Fruit fly (Drosophila melanogaster) ovary, adult (tissue): ENCODE data around the gene CG6204.
A peak's percentile ranks its signal among the peaks of the same experiment; 100 is the strongest.

Experiments
- CG17801 ChIP-seq: fragments of 200-800 bp; optimal IDR thresholded peaks from 2 replicates; lab custom pipeline; 2019; ENCODE audit warnings: missing biosample characterization, mild to moderate bottlenecking, missing genetic modification characterization, moderate library complexity; ENCODE audit not compliant: partially characterized antibody

Gene CG6204

dm6 chr3R:24193373-24193879 is at the start of gene CG6204, which contains the start of gene SMC6:
CG6204 (plus strand) TSS chr3R:24193832.
SMC6 (minus strand) TSS chr3R:24193423.
- TF ChIP-seq CG17801 (GFP tag; lab: Kevin White, UChicago) = peak; percentile 93

- no peak for TF ChIP-seq CG17801 (GFP tag; lab: Kevin White, UChicago)
These were observed 49.1 kb upstream of the CG6204 start for dm6 chr3R:24144542-24144941.

dm6 chr3R:24148838-24149237 is 44.8 kb upstream of the CG6204 start, which contains the start of gene Slimp:
Slimp (minus strand) TSS chr3R:24148967.
- peak; percentile 42 for TF ChIP-seq CG17801 (GFP tag; lab: Kevin White, UChicago)

- no peak for TF ChIP-seq CG17801 (GFP tag; lab: Kevin White, UChicago)
These were observed 43.5 kb upstream of the CG6204 start, which contains the start of gene p38c for dm6 chr3R:24150103-24150502. p38c (minus strand) TSS chr3R:24150203.

dm6 chr3R:24151924-24152809 is 41.5 kb upstream of the CG6204 start, which contains the start of the genes p38a and CG6178:
p38a (minus strand) TSS chr3R:24152321.
CG6178 (plus strand) TSS chr3R:24152347.
- TF ChIP-seq CG17801 (GFP tag; lab: Kevin White, UChicago) = peak; percentile 99

- TF ChIP-seq CG17801 (GFP tag; lab: Kevin White, UChicago) = peak; percentile 91
These were observed 32.3 kb upstream of the CG6204 start, which contains the start of the genes Myo95E and TBC1d7 for dm6 chr3R:24161173-24161811. Myo95E (minus strand) TSS chr3R:24161498. TBC1d7 (plus strand) TSS chr3R:24161727.

- TF ChIP-seq CG17801 (GFP tag; lab: Kevin White, UChicago) = no peak
These were observed 30.7 kb upstream of the CG6204 start, which contains the start of gene mRpS24 for dm6 chr3R:24162774-24163555. mRpS24 (minus strand) TSS chr3R:24163545.

dm6 chr3R:24163556-24164022 is 30.0 kb upstream of the CG6204 start, which contains the start of gene Apc2:
Apc2 (plus strand) TSS chr3R:24163966.
- peak; percentile 50 for TF ChIP-seq CG17801 (GFP tag; lab: Kevin White, UChicago)

- peak; percentile 60 for TF ChIP-seq CG17801 (GFP tag; lab: Kevin White, UChicago)
These were observed 24.3 kb upstream of the CG6204 start, which contains the start of gene CG5510 for dm6 chr3R:24169362-24169761. CG5510 (minus strand) TSS chr3R:24169562.

dm6 chr3R:24172379-24172778 is 21.3 kb upstream of the CG6204 start, which contains the start of gene CG13606:
CG13606 (plus strand) TSS chr3R:24172628.
- no peak for TF ChIP-seq CG17801 (GFP tag; lab: Kevin White, UChicago)

- TF ChIP-seq CG17801 (GFP tag; lab: Kevin White, UChicago) = no peak
These were observed 7.4 kb upstream of the CG6204 start, which contains the start of gene mora for dm6 chr3R:24186188-24186587. mora (plus strand) TSS chr3R:24186359.

dm6 chr3R:24188619-24189018 is 5.0 kb upstream of the CG6204 start, which contains the start of gene CG5515:
CG5515 (minus strand) TSS chr3R:24188896.
- TF ChIP-seq CG17801 (GFP tag; lab: Kevin White, UChicago) = peak; percentile 92

- TF ChIP-seq CG17801 (GFP tag; lab: Kevin White, UChicago) = no peak
These were observed 9.1 kb downstream of the CG6204 start for dm6 chr3R:24202723-24203122.

dm6 chr3R:24203426-24203825 is 9.8 kb downstream of the CG6204 start:
- TF ChIP-seq CG17801 (GFP tag; lab: Kevin White, UChicago) = no peak
